Fruit fly (Drosophila melanogaster): ENCODE data around the gene CG42526.

The CG42526 gene

DNA sequence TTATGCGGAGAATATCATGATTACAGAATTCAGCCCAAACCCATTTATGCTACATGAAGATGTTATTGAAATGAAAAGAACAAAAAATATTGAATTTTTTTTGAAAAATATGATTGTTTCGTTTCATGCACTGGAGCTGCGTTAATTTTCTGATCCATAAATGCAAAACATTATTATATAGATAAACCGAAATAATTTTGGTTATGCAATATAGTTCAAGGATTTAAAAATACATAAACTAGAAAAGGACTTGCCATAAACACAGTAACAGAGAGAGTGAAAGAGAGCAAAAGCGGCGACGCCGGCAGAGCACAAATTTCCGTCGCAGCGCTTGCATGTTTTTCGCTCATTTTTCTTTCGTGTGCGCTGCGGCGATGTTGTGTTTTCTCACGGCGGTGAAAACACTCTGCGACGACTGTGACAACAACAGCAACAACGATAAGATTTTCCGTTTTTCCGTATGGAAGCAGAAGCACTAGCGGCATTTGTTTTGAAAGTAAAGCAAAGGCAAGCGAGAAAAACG is 27.1 kb upstream of the CG42526 start (continued):
- TF ChIP-seq shn (GFP tag; optimal IDR thresholded peaks at IDR 0.05) (peak; percentile 69), CG17568 (GFP tag; optimal IDR thresholded peaks at IDR 0.05) (peak; percentile 83), CG10267 (tag; optimal IDR thresholded peaks at IDR 0.05) (peak; percentile 92), oc (tag; optimal IDR thresholded peaks at IDR 0.05) (peak; percentile 79), TFAM (GFP tag; optimal IDR thresholded peaks at IDR 0.05) (peak; percentile 50), Rx (GFP tag; IDR thresholded peaks at IDR 0.05) (peak; percentile 69), zf30C (GFP tag; optimal IDR thresholded peaks at IDR 0.05) (no peak), grau (tag; optimal IDR thresholded peaks at IDR 0.05) (peak; percentile 92), gcm (GFP tag; optimal IDR thresholded peaks at IDR 0.05) (peak; percentile 95), Taf1 (GFP tag; IDR thresholded peaks at IDR 0.05) (no peak), chif (GFP tag; optimal IDR thresholded peaks at IDR 0.05) (peak; percentile 60 to 76), Lpt (GFP tag; optimal IDR thresholded peaks at IDR 0.05) (no peak), Camta (GFP tag; optimal IDR thresholded peaks at IDR 0.05) (peak; percentile 75), bigmax (GFP tag; optimal IDR thresholded peaks at IDR 0.05) (no peak), CG4360 (GFP tag; IDR thresholded peaks at IDR 0.05) (peak; percentile 81), NC2α (GFP tag; optimal IDR thresholded peaks at IDR 0.05) (peak; percentile 68), CG17186 (GFP tag; optimal IDR thresholded peaks at IDR 0.05) (peak; percentile 63), ftz-f1 (GFP tag; optimal IDR thresholded peaks at IDR 0.05) (no peak), CG1233 (GFP tag; optimal IDR thresholded peaks at IDR 0.05) (peak; percentile 77), trem (tag; optimal IDR thresholded peaks at IDR 0.05) (peak; percentile 91), cato (GFP tag; optimal IDR thresholded peaks at IDR 0.05; ENCODE audit: borderline replicate concordance) (peak; percentile 70), zen2 (GFP tag; IDR thresholded peaks at IDR 0.05; ENCODE audit: partially characterized antibody) (no peak), vnd (GFP tag; IDR thresholded peaks at IDR 0.05; ENCODE audit: partially characterized antibody) (no peak), Gug (GFP tag; IDR thresholded peaks at IDR 0.05) (no peak), CG15073 (GFP tag; optimal IDR thresholded peaks at IDR 0.05) (no peak), CG10147 (GFP tag; optimal IDR thresholded peaks at IDR 0.05) (peak; percentile 93), gfzf (GFP tag; optimal IDR thresholded peaks at IDR 0.05) (no peak), hth (optimal IDR thresholded peaks at IDR 0.05) (no peak), CG12071 (GFP tag; optimal IDR thresholded peaks at IDR 0.05) (peak; percentile 84), Fer2 (tag; optimal IDR thresholded peaks at IDR 0.05) (peak; percentile 78), btn (GFP tag; optimal IDR thresholded peaks at IDR 0.05) (peak; percentile 39), Ada2b (GFP tag; IDR thresholded peaks at IDR 0.05) (peak; percentile 64), CG11560 (tag; IDR thresholded peaks at IDR 0.05) (0 out of 3 replicates have a peak, but pooled peaks have one; percentile 28), CG1529 (GFP tag; optimal IDR thresholded peaks at IDR 0.05) (peak; percentile 87), cas (GFP tag; IDR thresholded peaks at IDR 0.05) (0 out of 2 replicates have a peak, but pooled peaks have one; percentile 37), row (GFP tag; IDR thresholded peaks at IDR 0.05) (peak; percentile 96), lilli (GFP tag; optimal IDR thresholded peaks at IDR 0.05) (peak; percentile 81), CG13624 (GFP tag; optimal IDR thresholded peaks at IDR 0.05) (peak; percentile 63), wdn (GFP tag; IDR thresholded peaks at IDR 0.05) (peak; percentile 50), sna (GFP tag; IDR thresholded peaks at IDR 0.05; ENCODE audit: partially characterized antibody) (peak; percentile 58; the same call in 1 of the 2 replicates), Sry-δ (GFP tag; optimal IDR thresholded peaks at IDR 0.05) (peak; percentile 15), nom (GFP tag; optimal IDR thresholded peaks at IDR 0.05) (peak; percentile 77), Poxn (GFP tag; IDR thresholded peaks at IDR 0.05) (no peak), sob (GFP tag; IDR thresholded peaks at IDR 0.05) (peak; percentile 74), bab2 (GFP tag; optimal IDR thresholded peaks at IDR 0.05) (peak; percentile 63), CG13123 (GFP tag; optimal IDR thresholded peaks at IDR 0.05) (peak; percentile 61), Ssrp (tag; optimal IDR thresholded peaks at IDR 0.05) (peak; percentile 91), D19A (tag; optimal IDR thresholded peaks at IDR 0.05) (peak; percentile 92), nmo (GFP tag; optimal IDR thresholded peaks at IDR 0.05) (peak; percentile 92), CG11085 (GFP tag; IDR thresholded peaks at IDR 0.05) (peak; percentile 45; the same call in 1 of the 2 replicates), wor (GFP tag; IDR thresholded peaks at IDR 0.05) (peak; percentile 65)
